Fruit fly (Drosophila melanogaster) Kc167 (cell line): ENCODE measurements around the gene CG17118.

Experiments used
- Myc ChIP-seq: fragments of >200 bp; optimal IDR thresholded peaks from 2 replicates; lab custom pipeline; 2017; ENCODE audit warnings: missing external identifiers
- Sin3A ChIP-seq: fragments of >200 bp; optimal IDR thresholded peaks from 2 replicates; lab custom pipeline; 2018; ENCODE audit warnings: missing external identifiers
- h ChIP-seq: fragments of >200 bp; optimal IDR thresholded peaks from 3 replicates; lab custom pipeline; 2018; ENCODE audit warnings: missing external identifiers
- insv ChIP-seq: fragments of >200 bp; optimal IDR thresholded peaks from 3 replicates; lab custom pipeline; 2018; ENCODE audit warnings: missing external identifiers
- psq ChIP-seq: fragments of >200 bp; optimal IDR thresholded peaks from 2 replicates; lab custom pipeline; 2017; ENCODE audit warnings: missing external identifiers
- ttk ChIP-seq: sonication (Bioruptor generic); optimal IDR thresholded peaks from 2 replicates; lab custom pipeline; 2017; ENCODE audit warnings: missing external identifiers

Gene CG17118

DNA sequence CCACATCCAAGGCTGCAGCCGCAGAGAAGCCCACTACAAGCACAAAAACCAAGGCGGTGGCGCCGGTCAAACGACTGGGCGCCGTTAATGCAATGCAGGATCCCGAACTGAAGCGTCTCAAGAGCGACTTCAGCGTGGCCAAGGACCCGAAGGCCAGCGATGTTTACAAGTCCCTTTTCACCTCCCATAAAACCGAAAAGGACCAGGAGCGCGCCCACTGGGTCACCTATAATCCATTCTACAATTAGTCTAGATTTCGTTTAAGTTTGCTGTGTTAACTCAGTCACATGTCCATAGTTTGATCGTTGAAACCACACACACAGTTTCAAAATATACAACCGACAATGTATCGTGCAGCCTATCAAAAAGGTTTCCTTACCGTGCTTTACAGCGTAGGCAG, at the start of gene CG17118:
Gene CG17118, plus strand, starts transcription at position 301 of the 400 bp plus-strand sequence.
- TF ChIP-seq ttk (lab: Kevin White, UChicago) (no peak), Myc (no peak)

DNA sequence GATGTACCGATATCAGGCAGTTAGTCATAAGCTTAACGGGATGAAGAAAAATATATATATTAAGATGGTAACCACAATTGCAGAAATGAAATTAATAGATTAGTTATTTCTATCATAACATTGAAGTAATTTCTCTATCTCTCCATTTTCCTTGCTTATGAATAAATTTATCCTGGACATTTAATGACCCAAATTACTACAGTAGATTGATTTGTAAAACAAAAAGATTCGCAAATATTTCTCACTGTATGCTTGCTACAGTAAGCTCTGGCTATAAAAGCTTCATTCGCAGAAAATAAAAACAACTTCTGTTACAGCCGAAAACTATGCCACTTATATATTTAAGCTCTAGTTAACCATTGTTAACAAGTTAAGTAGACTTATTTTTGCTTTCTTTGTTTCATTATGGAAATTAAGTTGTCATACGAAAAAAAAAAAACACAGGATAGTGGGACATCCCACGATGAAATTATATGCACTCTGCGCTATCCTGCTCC, 49.4 kb upstream of the CG17118 start, which contains the start of gene CG17105:
Gene CG17105, plus strand, starts transcription at position 447 of the 497 bp plus-strand sequence.
- TF ChIP-seq ttk (lab: Kevin White, UChicago) (no peak), psq (no peak), insv (no peak), Myc (no peak), h (lab: Kevin White, UChicago) (no peak), Sin3A (lab: Kevin White, UChicago) (no peak)

dm6 chr2L:10681602-10682001, 48.5 kb upstream of the CG17118 start, which contains the start of gene CG17107:
TSS of gene CG17107 (plus strand) at chr2L:10681902.
- TF ChIP-seq psq: no peak
- no peak for TF ChIP-seq insv
- TF ChIP-seq Sin3A (lab: Kevin White, UChicago): no peak
- no peak for TF ChIP-seq h (lab: Kevin White, UChicago)

DNA sequence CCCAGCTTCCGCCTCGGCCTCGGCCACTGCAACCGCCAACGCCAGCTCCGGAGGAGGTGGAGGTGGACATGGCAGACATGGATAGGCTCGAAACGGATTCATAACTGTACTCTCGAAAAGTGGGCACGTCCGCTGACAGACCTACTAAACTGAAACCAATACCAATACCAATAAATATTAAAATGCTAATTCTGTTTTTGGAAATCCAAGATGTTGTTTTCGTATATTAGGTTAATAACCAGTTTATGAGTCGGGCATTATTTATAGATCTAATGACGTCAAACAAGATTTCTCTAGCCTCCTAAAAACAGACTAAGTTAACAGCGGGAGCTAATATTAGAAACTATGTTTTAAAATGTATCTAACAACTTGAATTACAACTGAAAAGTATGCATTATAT, 47.9 kb upstream of the CG17118 start:
- TF ChIP-seq h (lab: Kevin White, UChicago) (no peak), Myc (no peak), Sin3A (lab: Kevin White, UChicago) (no peak), ttk (lab: Kevin White, UChicago) (no peak), psq (no peak), insv (no peak)

dm6 chr2L:10682912-10683311, 47.1 kb upstream of the CG17118 start:
- no peak for TF ChIP-seq h (lab: Kevin White, UChicago)
- TF ChIP-seq insv: no peak
- no peak for TF ChIP-seq psq

- TF ChIP-seq psq (no peak), ttk (lab: Kevin White, UChicago) (no peak), Myc (no peak), Sin3A (lab: Kevin White, UChicago) (no peak), insv (no peak), h (lab: Kevin White, UChicago) (no peak)
Measured at dm6 chr2L:10684309-10684708, 45.7 kb upstream of the CG17118 start, which contains the start of gene CG7299. TSS of gene CG7299 (minus strand) at chr2L:10684409.

dm6 chr2L:10685666-10686065, 44.4 kb upstream of the CG17118 start:
- no peak for TF ChIP-seq ttk (lab: Kevin White, UChicago)
- TF ChIP-seq Sin3A (lab: Kevin White, UChicago): no peak
- no peak for TF ChIP-seq h (lab: Kevin White, UChicago)
- TF ChIP-seq Myc: no peak
- no peak for TF ChIP-seq psq
- no peak for TF ChIP-seq insv

- no peak for TF ChIP-seq psq
- TF ChIP-seq h (lab: Kevin White, UChicago): no peak
- TF ChIP-seq Sin3A (lab: Kevin White, UChicago): no peak
- TF ChIP-seq insv: no peak
- no peak for TF ChIP-seq ttk (lab: Kevin White, UChicago)
- no peak for TF ChIP-seq Myc
Measured at dm6 chr2L:10687009-10687793, 42.9 kb upstream of the CG17118 start, which contains the start of gene CG7296. TSS of gene CG7296 (minus strand) at chr2L:10687066.

dm6 chr2L:10687794-10688185, 42.3 kb upstream of the CG17118 start:
- TF ChIP-seq ttk (lab: Kevin White, UChicago) (no peak), h (lab: Kevin White, UChicago) (no peak), Sin3A (lab: Kevin White, UChicago) (no peak), insv (no peak), psq (no peak), Myc (no peak)

DNA sequence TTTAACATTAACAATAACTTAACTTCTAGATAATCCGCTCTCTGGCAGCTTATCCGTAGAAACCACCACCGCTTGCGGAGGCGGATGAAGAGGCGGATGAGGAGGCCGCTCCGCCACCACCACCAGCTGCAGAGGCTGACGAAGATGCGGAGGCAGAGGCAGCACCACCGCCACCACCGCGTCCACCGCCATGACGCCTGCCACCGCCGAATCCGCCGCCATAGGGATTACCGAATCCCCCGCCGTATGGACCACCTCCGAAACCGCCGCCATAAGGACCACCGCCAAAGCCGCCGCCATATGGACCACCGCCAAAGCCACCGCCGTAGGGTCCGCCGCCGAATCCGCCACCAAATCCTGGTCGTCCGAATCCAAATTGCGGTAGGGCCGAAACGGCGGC, 41.3 kb upstream of the CG17118 start:
- TF ChIP-seq insv (no peak), Sin3A (lab: Kevin White, UChicago) (no peak), Myc (no peak), psq (no peak), h (lab: Kevin White, UChicago) (no peak), ttk (lab: Kevin White, UChicago) (no peak)

- TF ChIP-seq h (lab: Kevin White, UChicago) (no peak), Sin3A (lab: Kevin White, UChicago) (no peak), Myc (no peak), psq (no peak), insv (no peak), ttk (lab: Kevin White, UChicago) (no peak)
Measured at dm6 chr2L:10689221-10690034, 40.6 kb upstream of the CG17118 start, which contains the start of gene CG7294. TSS of gene CG7294 (minus strand) at chr2L:10689271.

DNA sequence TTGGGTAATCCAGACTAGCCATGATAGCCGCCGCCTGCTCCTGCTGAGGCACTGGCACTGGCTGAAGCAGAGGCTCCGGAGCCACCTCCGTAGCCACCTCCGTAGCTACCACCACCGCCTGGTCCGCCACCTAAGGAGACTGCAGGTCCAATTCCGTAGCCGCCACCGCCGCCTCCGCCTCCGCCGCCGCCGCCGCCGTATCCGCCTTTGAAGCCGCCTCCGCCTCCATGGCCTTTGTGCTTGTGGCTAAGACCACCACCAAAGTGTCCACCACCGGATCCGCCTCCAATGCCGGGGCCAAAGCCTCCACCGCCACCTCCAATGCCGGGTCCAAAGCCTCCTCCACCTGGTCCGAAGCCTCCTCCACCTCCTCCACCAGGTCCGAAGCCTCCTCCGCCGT, 37.0 kb upstream of the CG17118 start:
- TF ChIP-seq psq (no peak), ttk (lab: Kevin White, UChicago) (no peak), insv (no peak)
